Worm (Caenorhabditis elegans) whole organism, L4 larva: ENCODE data around the gene dmd-5.
"Not testable (repeated sequence)": the region's sequence is repeated elsewhere in the genome, so short reads cannot be mapped to it uniquely, and the experiment has no call there.

Source experiments
- F26F4.8 ChIP-seq: fragments of 200-800 bp; sonication (Bioruptor generic); conservative IDR thresholded peaks from 2 replicates; pipeline ENCODE4 v1.3.6; 2022; ENCODE audit warnings: missing genetic modification characterization, missing compliant biosample characterization
- F44E2.7 ChIP-seq: fragments of 200-800 bp; sonication (Bioruptor generic); IDR thresholded peaks from 2 replicates; pipeline ENCODE4 v2.1.2; 2022; ENCODE audit warnings: missing genetic modification characterization, missing compliant biosample characterization
- R02D3.7 ChIP-seq: fragments of 150-350 bp; sonication (generic microtip); optimal IDR thresholded peaks from 3 replicates; lab custom pipeline; 2014; ENCODE audit warnings: missing biosample characterization, missing genetic modification characterization
- Y48G9A.11 ChIP-seq: fragments of 200-800 bp; sonication (Bioruptor generic); IDR thresholded peaks from 2 replicates; pipeline ENCODE4 v1.3.6; 2022; ENCODE audit warnings: missing genetic modification reagents, missing genetic modification characterization, missing compliant biosample characterization
- Y5F2A.4 ChIP-seq: fragments of 200-800 bp; sonication (Bioruptor generic); optimal IDR thresholded peaks from 2 replicates; lab custom pipeline; 2018; ENCODE audit warnings: mild to moderate bottlenecking, missing genetic modification characterization, missing compliant biosample characterization
- ZK337.2 ChIP-seq: fragments of 200-800 bp; sonication (Bioruptor generic); IDR thresholded peaks from 2 replicates; pipeline ENCODE4 v1.3.6; 2022; ENCODE audit warnings: missing genetic modification reagents, missing genetic modification characterization, missing compliant biosample characterization
- aha-1 ChIP-seq: fragments of 150-350 bp; peaks from one replicate; lab custom pipeline; 2014; ENCODE audit warnings: missing biosample characterization, missing genetic modification characterization
- aly-2 ChIP-seq: sonication (generic microtip); optimal IDR thresholded peaks from 2 replicates; lab custom pipeline; 2018; ENCODE audit warnings: missing biosample characterization, missing genetic modification characterization
- arid-1 ChIP-seq: fragments of 200-800 bp; sonication (Bioruptor generic); conservative IDR thresholded peaks from 2 replicates; pipeline ENCODE4 v1.3.6; 2022; ENCODE audit warnings: missing genetic modification reagents, missing genetic modification characterization, missing compliant biosample characterization
- attf-4 ChIP-seq: sonication (generic microtip); optimal IDR thresholded peaks from 3 replicates; lab custom pipeline; 2017; ENCODE audit warnings: missing biosample characterization, missing genetic modification characterization
- ceh-28 ChIP-seq: fragments of 150-350 bp; optimal IDR thresholded peaks from 2 replicates; lab custom pipeline; 2014; ENCODE audit warnings: missing biosample characterization, missing genetic modification reagents, missing genetic modification characterization
- ceh-82 ChIP-seq: sonication (generic microtip); optimal IDR thresholded peaks from 2 replicates; lab custom pipeline; 2017; ENCODE audit warnings: missing biosample characterization, missing genetic modification characterization
- ces-1 ChIP-seq: fragments of 150-350 bp; sonication (generic microtip); optimal IDR thresholded peaks from 4 replicates; lab custom pipeline; 2014; ENCODE audit warnings: missing biosample characterization, missing genetic modification reagents, missing genetic modification characterization
- daf-12 ChIP-seq: fragments of 150-350 bp; optimal IDR thresholded peaks from 2 replicates; lab custom pipeline; 2014; ENCODE audit warnings: missing biosample characterization, missing genetic modification reagents, missing genetic modification characterization
- daf-19 ChIP-seq: fragments of 200-800 bp; sonication (Bioruptor generic); conservative IDR thresholded peaks from 2 replicates; pipeline ENCODE4 v1.3.6; 2022; ENCODE audit warnings: missing genetic modification characterization, missing compliant biosample characterization
- dmd-6 ChIP-seq: fragments of 200-800 bp; sonication (Bioruptor generic); IDR thresholded peaks from 2 replicates; pipeline ENCODE4 v1.3.6; 2022; ENCODE audit warnings: missing genetic modification reagents, missing genetic modification characterization, missing compliant biosample characterization
- dpl-1 ChIP-seq: fragments of 150-350 bp; optimal IDR thresholded peaks from 2 replicates; lab custom pipeline; 2014; ENCODE audit warnings: missing biosample characterization, missing genetic modification reagents, missing genetic modification characterization
- egl-27 ChIP-seq: sonication (generic microtip); optimal IDR thresholded peaks from 3 replicates; lab custom pipeline; 2017; ENCODE audit warnings: missing biosample characterization, missing genetic modification reagents, missing genetic modification characterization
- fkh-10 ChIP-seq: fragments of 150-350 bp; optimal IDR thresholded peaks from 2 replicates; lab custom pipeline; 2014; ENCODE audit warnings: missing biosample characterization, missing genetic modification reagents, missing genetic modification characterization
- lim-7 ChIP-seq: fragments of 200-800 bp; sonication (Bioruptor generic); IDR thresholded peaks from 2 replicates; pipeline ENCODE4 v1.3.6; 2022; ENCODE audit warnings: missing genetic modification characterization, missing compliant biosample characterization
- lin-1 ChIP-seq: fragments of 200-800 bp; sonication (Bioruptor generic); IDR thresholded peaks from 2 replicates; pipeline ENCODE4 v1.3.6; 2022; ENCODE audit warnings: missing genetic modification reagents, missing genetic modification characterization, missing compliant biosample characterization
- lin-13 ChIP-seq: fragments of 150-350 bp; optimal IDR thresholded peaks from 2 replicates; lab custom pipeline; 2014; ENCODE audit warnings: missing biosample characterization, missing genetic modification reagents, missing genetic modification characterization
- lir-3 ChIP-seq: sonication (generic microtip); optimal IDR thresholded peaks from 2 replicates; lab custom pipeline; 2016; ENCODE audit warnings: mild to moderate bottlenecking, missing genetic modification characterization, missing compliant biosample characterization
- lsy-2 ChIP-seq, 2 experiments: fragments of 150-350 bp in 1 of 2; sonication (generic microtip) in 1 of 2; optimal IDR thresholded peaks; 2 replicates each; lab custom pipeline; 2014 to 2017; ENCODE audit warnings: missing biosample characterization in 2 of 2, missing genetic modification characterization in 2 of 2
- mes-2 ChIP-seq: sonication (generic microtip); optimal IDR thresholded peaks from 2 replicates; lab custom pipeline; 2016; ENCODE audit warnings: missing genotype, mild to moderate bottlenecking, missing genetic modification characterization, missing compliant biosample characterization; ENCODE audit not compliant: poor library complexity, severe bottlenecking
- mxl-2 ChIP-seq: fragments of 200-800 bp; sonication (Bioruptor generic); conservative IDR thresholded peaks from 2 replicates; pipeline ENCODE4 v1.3.6; 2022; ENCODE audit warnings: missing genetic modification reagents, missing genetic modification characterization, missing compliant biosample characterization
- mxl-3 ChIP-seq: fragments of 200-800 bp; sonication (Bioruptor generic); optimal IDR thresholded peaks from 2 replicates; lab custom pipeline; 2018; ENCODE audit warnings: mild to moderate bottlenecking, missing genetic modification characterization, missing compliant biosample characterization
- nhr-11 ChIP-seq: fragments of 150-350 bp; optimal IDR thresholded peaks from 2 replicates; lab custom pipeline; 2014; ENCODE audit warnings: missing biosample characterization, missing genetic modification characterization
- nhr-111 ChIP-seq: fragments of 200-800 bp; sonication (Bioruptor generic); optimal IDR thresholded peaks from 2 replicates; lab custom pipeline; 2018; ENCODE audit warnings: mild to moderate bottlenecking, missing genetic modification characterization, missing compliant biosample characterization
- nhr-237 ChIP-seq: sonication (generic microtip); optimal IDR thresholded peaks from 2 replicates; lab custom pipeline; 2017; ENCODE audit warnings: missing biosample characterization, missing genetic modification characterization
- nhr-28 ChIP-seq: fragments of 150-350 bp; optimal IDR thresholded peaks from 2 replicates; lab custom pipeline; 2014; ENCODE audit warnings: missing biosample characterization, missing genetic modification characterization
- nhr-48 ChIP-seq: sonication (generic microtip); optimal IDR thresholded peaks from 2 replicates; lab custom pipeline; 2016; ENCODE audit warnings: mild to moderate bottlenecking, missing genetic modification characterization, missing compliant biosample characterization
- nhr-6 ChIP-seq: fragments of 150-350 bp; optimal IDR thresholded peaks from 2 replicates; lab custom pipeline; 2014; ENCODE audit warnings: missing biosample characterization, missing genetic modification characterization
- nhr-76 ChIP-seq: fragments of 150-350 bp; optimal IDR thresholded peaks from 2 replicates; lab custom pipeline; 2014; ENCODE audit warnings: missing biosample characterization, missing genetic modification characterization
- nhr-77 ChIP-seq: fragments of 150-350 bp; optimal IDR thresholded peaks from 2 replicates; lab custom pipeline; 2014; ENCODE audit warnings: missing biosample characterization, missing genetic modification characterization
- php-3 ChIP-seq: fragments of 200-800 bp; sonication (Bioruptor generic); IDR thresholded peaks from 2 replicates; pipeline ENCODE4 v1.3.6; 2022; ENCODE audit warnings: missing genetic modification reagents, missing genetic modification characterization, missing compliant biosample characterization
- skn-1 ChIP-seq: fragments of 150-350 bp; optimal IDR thresholded peaks from 2 replicates; lab custom pipeline; 2014; ENCODE audit warnings: missing biosample characterization, missing genetic modification characterization
- snpc-4 ChIP-seq: fragments of 150-350 bp; optimal IDR thresholded peaks from 2 replicates; lab custom pipeline; 2014; ENCODE audit warnings: missing biosample characterization, missing genetic modification characterization
- spr-1 ChIP-seq: sonication (generic microtip); optimal IDR thresholded peaks from 2 replicates; lab custom pipeline; 2016; ENCODE audit warnings: mild to moderate bottlenecking, missing genetic modification characterization, missing compliant biosample characterization
- tra-1 ChIP-seq: fragments of 200-800 bp; sonication (Bioruptor generic); IDR thresholded peaks from 2 replicates; pipeline ENCODE4 v1.3.6; 2022; ENCODE audit warnings: missing genetic modification reagents, missing genetic modification characterization, missing compliant biosample characterization
- unc-62 ChIP-seq, 3 experiments: fragments of 150-350 bp in 1 of 3; sonication (generic microtip); optimal IDR thresholded peaks in 2 of 3; peaks in 1 of 3; 1 replicate in 1 of 3; 2 replicates in 2 of 3; lab custom pipeline; 2014 to 2017; ENCODE audit warnings: missing biosample characterization in 3 of 3, missing genetic modification characterization in 3 of 3, missing genetic modification reagents in 3 of 3, missing genotype in 1 of 3
- zfp-3 ChIP-seq: fragments of 200-800 bp; sonication (Bioruptor generic); conservative IDR thresholded peaks from 2 replicates; pipeline ENCODE4 v1.3.6; 2022; ENCODE audit warnings: missing genetic modification reagents, missing genetic modification characterization, missing compliant biosample characterization
- ztf-11 ChIP-seq: fragments of 150-350 bp; optimal IDR thresholded peaks from 2 replicates; lab custom pipeline; 2014; ENCODE audit warnings: missing biosample characterization, missing genetic modification characterization
- ztf-7 ChIP-seq: fragments of 150-350 bp; optimal IDR thresholded peaks from 2 replicates; lab custom pipeline; 2014; ENCODE audit warnings: missing biosample characterization, missing genetic modification characterization

The dmd-5 gene

ce11 chrII:5768274-5768820, 5.7 kb downstream of the dmd-5 start:
- TF ChIP-seq nhr-28 (tag; lab: Kevin White, UChicago), result peak; percentile 6
- TF ChIP-seq unc-62 (GFP tag; optimal IDR thresholded peaks at IDR 0.05 in 1 of 2; lab: Kevin White, UChicago), result peak in 1 of 2 experiments; percentile 44
- TF ChIP-seq unc-62 (tag; optimal IDR thresholded peaks at IDR 0.05; lab: Kevin White, UChicago), result no peak
- no peak for TF ChIP-seq mes-2 (tag; lab: Kevin White, UChicago)

ce11 chrII:5765318-5765717, 8.7 kb downstream of the dmd-5 start, which contains the start of gene ifb-1:
TSS of gene ifb-1 (plus strand) at chrII:5765618.
- TF ChIP-seq aly-2 (no peak), php-3 (no peak), dpl-1 (GFP tag; lab: Kevin White, UChicago) (no peak), dmd-6 (no peak), nhr-76 (tag; lab: Kevin White, UChicago) (no peak), nhr-237 (tag; lab: Kevin White, UChicago) (no peak), lir-3 (tag; lab: Kevin White, UChicago) (no peak), nhr-6 (tag; lab: Kevin White, UChicago) (no peak), ztf-11 (no peak), snpc-4 (tag; lab: Kevin White, UChicago) (no peak), ZK337.2 (GFP tag; lab: Robert Waterston, UW) (no peak), daf-12 (tag; lab: Kevin White, UChicago) (no peak), aha-1 (tag; lab: Kevin White, UChicago) (no peak), lsy-2 (tag; optimal IDR thresholded peaks at IDR 0.05; lab: Kevin White, UChicago) (no peak), daf-19 (GFP tag; lab: Robert Waterston, UW) (no peak), spr-1 (tag; lab: Kevin White, UChicago) (no peak), Y5F2A.4 (GFP tag; lab: Kevin White, UChicago) (no peak)

- TF ChIP-seq mes-2 (tag; lab: Kevin White, UChicago); skn-1 (tag; lab: Kevin White, UChicago); dmd-6: not testable (repeated sequence)
- TF ChIP-seq, all 104 proteins: peak for 0; not testable (repeated sequence) for 104
Measured at ce11 chrII:5757656-5758055, 16.4 kb downstream of the dmd-5 start, which contains the start of the genes F10C1.3 and F10C1.23. TSS of gene F10C1.3 (minus strand) at chrII:5757756. TSS of gene F10C1.23 (plus strand) at chrII:5758040.

ce11 chrII:5754168-5754567, 19.9 kb downstream of the dmd-5 start, which contains the start of gene F10C1.8:
TSS of gene F10C1.8 (plus strand) at chrII:5754468.
- TF ChIP-seq fkh-10 (GFP tag; lab: Kevin White, UChicago) (no peak), ces-1 (GFP tag; lab: Kevin White, UChicago) (no peak), tra-1 (GFP tag; lab: Robert Waterston, UW) (no peak), ceh-82 (no peak), zfp-3 (GFP tag; lab: Robert Waterston, UW) (no peak), aly-2 (no peak)

ce11 chrII:5751353-5751752, 22.7 kb downstream of the dmd-5 start:
- peak; percentile 85 for TF ChIP-seq nhr-28 (tag; lab: Kevin White, UChicago)
- TF ChIP-seq F26F4.8 (GFP tag; lab: Robert Waterston, UW), result no peak
- no peak for TF ChIP-seq nhr-6 (tag; lab: Kevin White, UChicago)
- TF ChIP-seq nhr-111 (GFP tag; lab: Kevin White, UChicago), result no peak
- no peak for TF ChIP-seq attf-4 (tag; lab: Kevin White, UChicago)
- TF ChIP-seq egl-27 (tag; lab: Kevin White, UChicago), result no peak
- no peak for TF ChIP-seq fkh-10 (GFP tag; lab: Kevin White, UChicago)
- no peak for TF ChIP-seq Y48G9A.11
- no peak for TF ChIP-seq ceh-28
- TF ChIP-seq F44E2.7 (GFP tag; lab: Robert Waterston, UW), result no peak
- no peak for TF ChIP-seq ztf-7 (tag; lab: Kevin White, UChicago)
- no peak for TF ChIP-seq mxl-2 (GFP tag; lab: Robert Waterston, UW)
- TF ChIP-seq lim-7 (GFP tag; lab: Robert Waterston, UW), result no peak
- TF ChIP-seq arid-1, result no peak
- no peak; the same call in 1 of the 2 replicates for TF ChIP-seq php-3
- no peak for TF ChIP-seq R02D3.7 (tag; lab: Kevin White, UChicago)
- no peak for TF ChIP-seq lin-13 (GFP tag; lab: Kevin White, UChicago)
- no peak for TF ChIP-seq nhr-48 (tag; lab: Kevin White, UChicago)
- peak; percentile 69 for TF ChIP-seq nhr-77 (tag; lab: Kevin White, UChicago)
- peak; percentile 17 for TF ChIP-seq mxl-3 (GFP tag; lab: Kevin White, UChicago)
- 0 out of 2 replicates have a peak, but pooled peaks have one; percentile 23 for TF ChIP-seq lin-1
- TF ChIP-seq nhr-11 (tag; lab: Kevin White, UChicago), result no peak
